Fruit fly (Drosophila melanogaster) whole organism, embryonic: Measurements from ENCODE around the gene CG5973.

Experiments used
- Awh ChIP-seq: fragments of 200-800 bp; sonication (Bioruptor generic); IDR thresholded peaks from 2 replicates; pipeline ENCODE4, ENCODE4 v1.3.6; 2022; ENCODE audit warnings: missing biosample characterization, missing genetic modification characterization
- CG11085 ChIP-seq: fragments of 200-800 bp; sonication (Bioruptor generic); IDR thresholded peaks from 2 replicates; pipeline ENCODE4 v1.3.6; 2022; ENCODE audit warnings: missing biosample characterization, missing genetic modification characterization
- CG13123 ChIP-seq: fragments of 200-800 bp; sonication (Bioruptor generic); optimal IDR thresholded peaks from 2 replicates; lab custom pipeline; 2016; ENCODE audit warnings: missing biosample characterization, missing genetic modification characterization
- CG13287 ChIP-seq: fragments of 200-800 bp; sonication (Bioruptor generic); IDR thresholded peaks from 2 replicates; pipeline ENCODE4 v1.3.6; 2022; ENCODE audit warnings: missing biosample characterization, missing genetic modification characterization; ENCODE audit not compliant: partially characterized antibody
- CG17912 ChIP-seq: fragments of 200-800 bp; sonication (Bioruptor generic); optimal IDR thresholded peaks from 2 replicates; lab custom pipeline; 2018; ENCODE audit warnings: missing biosample characterization, mild to moderate bottlenecking, missing genetic modification characterization
- CG3163 ChIP-seq: fragments of 200-800 bp; sonication (Bioruptor generic); optimal IDR thresholded peaks from 3 replicates; lab custom pipeline; 2016; ENCODE audit warnings: missing biosample characterization, missing genetic modification characterization
- CG4282 ChIP-seq: fragments of 200-800 bp; sonication (Bioruptor generic); optimal IDR thresholded peaks from 2 replicates; lab custom pipeline; 2016; ENCODE audit warnings: missing biosample characterization, missing genetic modification characterization
- CG5180 ChIP-seq: fragments of 200-800 bp; sonication (Bioruptor generic); optimal IDR thresholded peaks from 3 replicates; lab custom pipeline; 2017; ENCODE audit warnings: missing biosample characterization, missing genetic modification characterization, mild to moderate bottlenecking, moderate library complexity, missing genetic modification reagents
- CG8359 ChIP-seq: fragments of 200-800 bp; sonication (Bioruptor generic); optimal IDR thresholded peaks from 2 replicates; lab custom pipeline; 2017; ENCODE audit warnings: missing biosample characterization, mild to moderate bottlenecking, missing genetic modification characterization, borderline replicate concordance
- CG8388 ChIP-seq: fragments of 200-800 bp; sonication (Bioruptor generic); optimal IDR thresholded peaks from 2 replicates; lab custom pipeline; 2019; ENCODE audit warnings: missing biosample characterization, mild to moderate bottlenecking, missing genetic modification characterization, moderate library complexity
- CG9215 ChIP-seq: fragments of 200-800 bp; sonication (Bioruptor generic); IDR thresholded peaks from 2 replicates; pipeline ENCODE4 v1.3.6; 2022; ENCODE audit warnings: missing biosample characterization, missing genetic modification characterization
- CkIIα-i1 ChIP-seq: fragments of 200-800 bp; sonication (Bioruptor generic); IDR thresholded peaks from 2 replicates; pipeline ENCODE4 v1.3.6; 2022; ENCODE audit warnings: missing biosample characterization, missing genetic modification characterization
- Dad ChIP-seq: fragments of 200-800 bp; sonication (Bioruptor generic); optimal IDR thresholded peaks from 3 replicates; lab custom pipeline; 2016; ENCODE audit warnings: missing biosample characterization, missing genetic modification characterization
- Dip2 ChIP-seq: fragments of 200-800 bp; sonication (Bioruptor generic); IDR thresholded peaks from 2 replicates; pipeline ENCODE4 v1.3.6; 2022; ENCODE audit warnings: missing biosample characterization, missing genetic modification characterization
- Doc3 ChIP-seq: fragments of 200-800 bp; sonication (Bioruptor generic); IDR thresholded peaks from 3 replicates; pipeline ENCODE4 v1.3.6; 2022; ENCODE audit warnings: missing biosample characterization, missing genetic modification characterization; ENCODE audit not compliant: partially characterized antibody
- Drgx ChIP-seq: fragments of 200-800 bp; sonication (Bioruptor generic); IDR thresholded peaks from 2 replicates; pipeline ENCODE4 v1.3.6; 2022; ENCODE audit warnings: missing biosample characterization, missing genetic modification characterization
- GATAe ChIP-seq: fragments of 200-800 bp; sonication (Bioruptor generic); conservative IDR thresholded peaks from 2 replicates; pipeline ENCODE4 v1.3.6; 2022; ENCODE audit warnings: missing biosample characterization, missing genetic modification characterization
- Hr78 ChIP-seq, 2 experiments: fragments of 200-800 bp in 1 of 2; fragments of >200 bp in 1 of 2; sonication (Bioruptor generic) in 1 of 2; optimal IDR thresholded peaks; 2 replicates each; lab custom pipeline; 2017 to 2019; ENCODE audit warnings: missing biosample characterization in 2 of 2, missing genetic modification characterization in 2 of 2, mild to moderate bottlenecking in 1 of 2, moderate library complexity in 1 of 2
- Jarid2 ChIP-seq: fragments of 200-800 bp; sonication (Bioruptor generic); optimal IDR thresholded peaks from 3 replicates; lab custom pipeline; 2017; ENCODE audit warnings: mild to moderate bottlenecking, missing biosample characterization, missing genetic modification reagents, missing genetic modification characterization
- Lpt ChIP-seq: fragments of >200 bp; optimal IDR thresholded peaks from 2 replicates; lab custom pipeline; 2018; ENCODE audit warnings: missing biosample characterization, missing genetic modification characterization
- Max ChIP-seq: fragments of 200-800 bp; sonication (Bioruptor generic); optimal IDR thresholded peaks from 2 replicates; lab custom pipeline; 2016; ENCODE audit warnings: missing biosample characterization, mild to moderate bottlenecking, missing genetic modification characterization
- Optix ChIP-seq: fragments of 200-800 bp; sonication (Bioruptor generic); IDR thresholded peaks from 3 replicates; pipeline ENCODE4 v1.3.6; 2022; ENCODE audit warnings: missing biosample characterization, missing genetic modification characterization
- Ptx1 ChIP-seq: fragments of 200-800 bp; sonication (Bioruptor generic); IDR thresholded peaks from 2 replicates; pipeline ENCODE4 v1.3.6; 2022; ENCODE audit warnings: missing biosample characterization, missing genetic modification characterization
- bbx ChIP-seq: fragments of 200-800 bp; sonication (Bioruptor generic); IDR thresholded peaks from 2 replicates; pipeline ENCODE4 v1.3.6; 2022; ENCODE audit warnings: missing biosample characterization, missing genetic modification characterization; ENCODE audit not compliant: partially characterized antibody
- bcd ChIP-seq: fragments of 200-800 bp; sonication (Bioruptor generic); optimal IDR thresholded peaks from 2 replicates; lab custom pipeline; 2017; ENCODE audit warnings: missing biosample characterization, mild to moderate bottlenecking, missing genetic modification characterization
- cg ChIP-seq: fragments of 200-800 bp; sonication (Bioruptor generic); optimal IDR thresholded peaks from 3 replicates; lab custom pipeline; 2019; ENCODE audit warnings: missing biosample characterization, mild to moderate bottlenecking, missing genetic modification characterization, moderate library complexity
- chm ChIP-seq: fragments of 200-800 bp; sonication (Bioruptor generic); IDR thresholded peaks from 2 replicates; pipeline ENCODE4 v1.3.6; 2022; ENCODE audit warnings: missing biosample characterization, missing genetic modification characterization
- chn ChIP-seq: fragments of 200-800 bp; sonication (Bioruptor generic); optimal IDR thresholded peaks from 2 replicates; lab custom pipeline; 2016; ENCODE audit warnings: missing biosample characterization, missing genetic modification characterization
- croc ChIP-seq: fragments of 200-800 bp; sonication (Bioruptor generic); conservative IDR thresholded peaks from 3 replicates; pipeline ENCODE4 v1.3.6; 2022; ENCODE audit warnings: missing biosample characterization, missing genetic modification characterization
- crol ChIP-seq: fragments of 200-800 bp; sonication (Bioruptor generic); IDR thresholded peaks from 2 replicates; pipeline ENCODE4 v1.3.6; 2022; ENCODE audit warnings: missing biosample characterization, missing genetic modification characterization
- dan ChIP-seq: fragments of 200-800 bp; sonication (Bioruptor generic); IDR thresholded peaks from 2 replicates; pipeline ENCODE4 v1.3.6; 2022; ENCODE audit warnings: missing biosample characterization, missing genetic modification characterization
- dmrt99B ChIP-seq: fragments of 200-800 bp; sonication (Bioruptor generic); optimal IDR thresholded peaks from 2 replicates; lab custom pipeline; 2018; ENCODE audit warnings: missing biosample characterization, mild to moderate bottlenecking, missing genetic modification characterization, moderate library complexity
- en ChIP-seq: fragments of 200-800 bp; sonication (Bioruptor generic); optimal IDR thresholded peaks from 2 replicates; lab custom pipeline; 2016; ENCODE audit warnings: missing biosample characterization, missing genetic modification characterization
- exex ChIP-seq: fragments of 200-800 bp; sonication (Bioruptor generic); optimal IDR thresholded peaks from 4 replicates; lab custom pipeline; 2018; ENCODE audit warnings: missing biosample characterization, mild to moderate bottlenecking, missing genetic modification characterization, moderate library complexity
- ftz-f1 ChIP-seq: fragments of 200-800 bp; sonication (Bioruptor generic); optimal IDR thresholded peaks from 2 replicates; lab custom pipeline; 2016; ENCODE audit warnings: missing biosample characterization, missing genetic modification characterization
- klu ChIP-seq: fragments of 200-800 bp; sonication (Bioruptor generic); IDR thresholded peaks from 2 replicates; pipeline ENCODE4 v1.3.6; 2022; ENCODE audit warnings: missing biosample characterization, missing genetic modification characterization
- mld ChIP-seq: fragments of 200-800 bp; sonication (Bioruptor generic); IDR thresholded peaks from 3 replicates; pipeline ENCODE4 v1.3.6; 2022; ENCODE audit warnings: missing biosample characterization, missing genetic modification characterization; ENCODE audit not compliant: partially characterized antibody
- nau ChIP-seq: fragments of 200-800 bp; sonication (Bioruptor generic); optimal IDR thresholded peaks from 3 replicates; lab custom pipeline; 2017; ENCODE audit warnings: missing biosample characterization, mild to moderate bottlenecking, missing genetic modification characterization, missing genetic modification reagents
- nom ChIP-seq: fragments of 200-800 bp; sonication (Bioruptor generic); optimal IDR thresholded peaks from 2 replicates; lab custom pipeline; 2017; ENCODE audit warnings: missing biosample characterization, missing genetic modification characterization, mild to moderate bottlenecking, moderate library complexity, missing genetic modification reagents
- phol ChIP-seq: fragments of 200-800 bp; sonication (Bioruptor generic); optimal IDR thresholded peaks from 3 replicates; lab custom pipeline; 2018; ENCODE audit warnings: missing biosample characterization, mild to moderate bottlenecking, missing genetic modification characterization, moderate library complexity
- pita ChIP-seq: fragments of 200-800 bp; sonication (Bioruptor generic); optimal IDR thresholded peaks from 2 replicates; lab custom pipeline; 2017; ENCODE audit warnings: missing biosample characterization, mild to moderate bottlenecking, missing genetic modification characterization
- pnt ChIP-seq: fragments of 200-800 bp; sonication (Bioruptor generic); optimal IDR thresholded peaks from 3 replicates; lab custom pipeline; 2016; ENCODE audit warnings: missing biosample characterization, missing genetic modification characterization
- pros ChIP-seq: fragments of 200-800 bp; sonication (Bioruptor generic); optimal IDR thresholded peaks from 3 replicates; lab custom pipeline; 2019; ENCODE audit warnings: missing biosample characterization, mild to moderate bottlenecking, missing genetic modification characterization, moderate library complexity
- slbo ChIP-seq: fragments of 200-800 bp; sonication (Bioruptor generic); IDR thresholded peaks from 2 replicates; pipeline ENCODE4 v1.3.6; 2022; ENCODE audit warnings: missing biosample characterization, missing genetic modification characterization
- sna ChIP-seq: fragments of 200-800 bp; sonication (Bioruptor generic); IDR thresholded peaks from 2 replicates; pipeline ENCODE4 v1.3.6; 2022; ENCODE audit warnings: missing biosample characterization, missing genetic modification characterization; ENCODE audit not compliant: partially characterized antibody
- twi ChIP-seq: fragments of 200-800 bp; optimal IDR thresholded peaks from 2 replicates; lab custom pipeline; 2019; ENCODE audit warnings: missing biosample characterization, mild to moderate bottlenecking, missing genetic modification characterization, moderate library complexity
- vvl ChIP-seq: fragments of 200-800 bp; sonication (Bioruptor generic); IDR thresholded peaks from 2 replicates; pipeline ENCODE4 v1.3.6; 2022; ENCODE audit warnings: missing biosample characterization, missing genetic modification characterization
- wor ChIP-seq: fragments of 200-800 bp; sonication (Bioruptor generic); IDR thresholded peaks from 2 replicates; pipeline ENCODE4 v1.3.6; 2022; ENCODE audit warnings: missing biosample characterization, missing genetic modification characterization
- yki ChIP-seq: fragments of >200 bp; optimal IDR thresholded peaks from 3 replicates; lab custom pipeline; 2018

CG5973 gene

DNA sequence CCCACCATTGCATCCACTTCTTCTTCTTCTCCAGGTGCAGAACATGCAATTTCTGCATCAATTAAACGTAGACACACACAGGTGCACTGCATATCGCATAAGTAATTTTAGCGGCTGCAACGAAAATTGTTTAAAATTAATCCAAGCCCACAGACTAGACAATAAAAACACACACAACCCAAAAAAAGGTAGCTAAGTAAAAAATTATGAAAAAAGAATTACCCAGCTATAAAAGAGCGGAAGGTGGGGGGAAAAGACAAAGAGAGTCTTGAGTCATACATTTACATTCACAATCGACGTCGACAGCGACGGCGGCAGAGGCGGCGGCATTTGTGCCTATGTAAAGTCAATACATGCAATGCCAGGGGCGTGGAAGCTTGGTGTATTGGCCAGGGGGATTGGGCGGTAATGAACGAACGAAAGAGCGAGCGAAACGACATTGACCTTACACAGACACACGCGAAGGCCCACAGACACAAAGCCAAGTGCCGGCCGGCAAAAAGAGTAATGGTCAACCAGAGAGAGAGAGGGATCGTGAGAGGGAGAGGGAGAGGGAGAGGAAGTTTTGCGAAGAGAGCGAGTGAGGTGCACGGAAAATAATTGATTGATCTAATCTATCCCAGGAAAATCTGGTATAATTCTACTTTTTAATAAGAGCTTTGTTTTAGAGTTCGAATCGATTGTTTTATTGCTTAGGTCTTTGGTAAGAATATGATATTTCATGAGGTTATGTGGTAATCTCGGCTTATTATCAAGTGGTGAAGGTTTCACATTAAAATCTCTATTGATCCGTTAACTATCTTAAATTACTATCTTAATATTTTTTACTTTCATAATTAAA, 18.9 kb upstream of the CG5973 start (continued):
- TF ChIP-seq CG13123 (GFP tag; lab: Kevin White, UChicago) (no peak), Jarid2 (GFP tag; lab: Kevin White, UChicago) (no peak), CG13287 (GFP tag; lab: Robert Waterston, UW) (peak; percentile 30; the same call in 1 of the 2 replicates), CG9215 (GFP tag; lab: Robert Waterston, UW) (no peak), ftz-f1 (GFP tag; lab: Kevin White, UChicago) (peak; percentile 87), CG5180 (GFP tag; lab: Kevin White, UChicago) (no peak), slbo (GFP tag; lab: Robert Waterston, UW) (no peak), wor (GFP tag; lab: Robert Waterston, UW) (no peak), pros (peak; percentile 42), CG17912 (GFP tag; lab: Kevin White, UChicago) (no peak), Lpt (no peak), pnt (GFP tag; lab: Kevin White, UChicago) (no peak), dan (GFP tag; lab: Robert Waterston, UW) (no peak), CG8359 (GFP tag; lab: Kevin White, UChicago) (no peak), dmrt99B (tag; lab: Kevin White, UChicago) (no peak), crol (GFP tag; lab: Robert Waterston, UW) (peak; percentile 84), chm (GFP tag; lab: Robert Waterston, UW) (peak; percentile 63; the same call in 1 of the 2 replicates), Optix (no peak), CG8388 (no peak), nau (GFP tag; lab: Kevin White, UChicago) (no peak), GATAe (no peak), en (GFP tag; lab: Kevin White, UChicago) (no peak), vvl (GFP tag; lab: Robert Waterston, UW) (no peak), phol (tag; lab: Kevin White, UChicago) (no peak), Hr78 (GFP tag; optimal IDR thresholded peaks at IDR 0.05; lab: Kevin White, UChicago) (peak in 1 of 2 experiments; percentile 87), twi (tag; lab: Kevin White, UChicago) (no peak), exex (no peak), Ptx1 (no peak; the same call in 1 of the 2 replicates), croc (no peak), CG3163 (GFP tag; lab: Kevin White, UChicago) (peak; percentile 46), Drgx (GFP tag; lab: Robert Waterston, UW) (no peak; the same call in 1 of the 2 replicates), bbx (GFP tag; lab: Robert Waterston, UW) (no peak), klu (GFP tag; lab: Robert Waterston, UW) (no peak), pita (GFP tag; lab: Kevin White, UChicago) (no peak), bcd (GFP tag; lab: Kevin White, UChicago) (no peak), CG4282 (GFP tag; lab: Kevin White, UChicago) (no peak), mld (GFP tag; lab: Robert Waterston, UW) (no peak), CkIIα-i1 (GFP tag; lab: Robert Waterston, UW) (no peak), Dad (GFP tag; lab: Kevin White, UChicago) (no peak), Awh (GFP tag; lab: Robert Waterston, UW) (no peak), chn (GFP tag; lab: Kevin White, UChicago) (no peak), yki (peak; percentile 61), Dip2 (no peak), Max (GFP tag; lab: Kevin White, UChicago) (no peak), CG11085 (GFP tag; lab: Robert Waterston, UW) (no peak), Doc3 (GFP tag; lab: Robert Waterston, UW) (no peak), cg (GFP tag; lab: Kevin White, UChicago) (peak; percentile 74), nom (GFP tag; lab: Kevin White, UChicago) (no peak), sna (GFP tag; lab: Robert Waterston, UW) (no peak)
